Worm (Caenorhabditis elegans): Measurements from ENCODE around the gene F09C6.15.

F09C6.15 gene

DNA sequence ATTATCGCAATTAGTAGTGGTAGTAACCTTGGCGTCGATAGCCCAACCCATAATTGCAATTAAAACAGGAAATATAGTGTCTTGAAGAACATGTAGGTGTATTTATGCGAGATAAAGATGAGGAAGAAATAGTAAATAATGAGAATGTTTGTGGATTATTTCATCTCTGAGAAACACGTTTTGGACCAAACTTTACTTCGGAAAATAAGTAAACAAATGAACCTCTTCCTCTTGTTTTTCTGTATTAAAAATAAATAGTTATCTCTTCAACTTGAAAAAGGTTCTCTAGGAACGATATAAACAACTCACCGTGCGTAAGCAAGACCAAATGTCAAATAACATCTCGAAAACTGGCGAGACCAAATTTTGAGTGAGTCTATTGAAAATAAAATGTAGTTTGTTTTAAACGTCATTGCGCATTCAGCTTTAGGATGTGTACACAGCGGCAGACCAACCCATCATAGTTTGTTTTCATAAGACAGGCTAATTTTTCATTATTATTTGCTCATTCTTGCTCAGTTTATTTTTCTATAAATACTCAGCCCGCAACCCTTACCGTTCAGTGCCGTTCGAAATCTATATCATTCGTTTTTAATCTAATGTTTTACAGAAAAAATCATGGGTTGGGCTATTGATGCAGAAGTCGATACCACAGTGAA lies 11.2 kb upstream of the F09C6.15 start, which contains the start of the genes F09C6.11 and F09C6.12:
Gene F09C6.11 (minus strand): TSS at position 51 of the 659 bp plus-strand sequence.
Gene F09C6.12 (plus strand): TSS at position 609 of the 659 bp plus-strand sequence.
- TF ChIP-seq nhr-12 (tag; optimal IDR thresholded peaks at IDR 0.05) (no peak), lsy-2 (tag; optimal IDR thresholded peaks at IDR 0.05) (no peak), nhr-25 (tag; optimal IDR thresholded peaks at IDR 0.05) (no peak), nhr-23 (tag; optimal IDR thresholded peaks at IDR 0.05) (no peak), nhr-77 (tag; optimal IDR thresholded peaks at IDR 0.05) (no peak), nhr-21 (tag; optimal IDR thresholded peaks at IDR 0.05) (no peak), C34F6.9 (tag; optimal IDR thresholded peaks at IDR 0.05) (no peak), lin-39 (tag; optimal IDR thresholded peaks at IDR 0.05) (no peak), mbf-1 (tag; optimal IDR thresholded peaks at IDR 0.05) (no peak), peb-1 (tag; optimal IDR thresholded peaks at IDR 0.05) (no peak), nhr-11 (tag; optimal IDR thresholded peaks at IDR 0.05) (no peak), gmeb-1 (tag; optimal IDR thresholded peaks at IDR 0.05) (no peak), nhr-237 (tag; optimal IDR thresholded peaks at IDR 0.05) (no peak), unc-55 (GFP tag; optimal IDR thresholded peaks at IDR 0.05) (no peak), ztf-1 (GFP tag; conservative IDR thresholded peaks at IDR 0.05) (no peak), unc-62 (GFP tag; optimal IDR thresholded peaks at IDR 0.05) (no peak), ceh-82 (tag; optimal IDR thresholded peaks at IDR 0.05) (no peak)

DNA sequence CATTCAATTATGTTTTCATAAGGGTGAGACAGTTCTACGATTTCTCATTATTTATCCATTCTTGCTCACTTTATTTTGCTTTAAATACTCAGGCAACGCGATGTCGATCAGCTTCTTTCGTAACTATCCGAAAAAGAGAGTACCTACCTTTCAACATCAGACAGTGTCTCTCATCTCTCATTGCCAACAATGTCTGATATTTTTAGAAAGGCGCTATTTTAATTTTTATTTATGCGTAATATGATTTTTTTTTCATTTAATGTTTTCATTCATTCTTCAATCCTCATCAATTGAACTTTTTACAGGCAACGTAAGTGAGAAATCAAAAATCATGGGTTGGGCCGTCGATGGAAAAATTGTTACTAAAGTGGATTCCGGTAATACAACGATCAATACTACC lies 8.8 kb upstream of the F09C6.15 start, which contains the start of gene F09C6.13:
Gene F09C6.13 (plus strand): TSS at position 301 of the 400 bp plus-strand sequence.
- no peak for TF ChIP-seq nhr-12 (tag; optimal IDR thresholded peaks at IDR 0.05)
- no peak for TF ChIP-seq ceh-16 (tag; optimal IDR thresholded peaks at IDR 0.05)
- TF ChIP-seq nhr-25 (tag; optimal IDR thresholded peaks at IDR 0.05) = no peak
- no peak for TF ChIP-seq F13H6.1 (tag; optimal IDR thresholded peaks at IDR 0.05)
- no peak for TF ChIP-seq nhr-129 (tag; optimal IDR thresholded peaks at IDR 0.05)
- TF ChIP-seq R02D3.7 (tag; optimal IDR thresholded peaks at IDR 0.05) = no peak
- TF ChIP-seq ceh-82 (tag; optimal IDR thresholded peaks at IDR 0.05) = no peak
- no peak for TF ChIP-seq skn-1 (tag; optimal IDR thresholded peaks at IDR 0.05)
- TF ChIP-seq ztf-4 (tag; optimal IDR thresholded peaks at IDR 0.05) = no peak

DNA sequence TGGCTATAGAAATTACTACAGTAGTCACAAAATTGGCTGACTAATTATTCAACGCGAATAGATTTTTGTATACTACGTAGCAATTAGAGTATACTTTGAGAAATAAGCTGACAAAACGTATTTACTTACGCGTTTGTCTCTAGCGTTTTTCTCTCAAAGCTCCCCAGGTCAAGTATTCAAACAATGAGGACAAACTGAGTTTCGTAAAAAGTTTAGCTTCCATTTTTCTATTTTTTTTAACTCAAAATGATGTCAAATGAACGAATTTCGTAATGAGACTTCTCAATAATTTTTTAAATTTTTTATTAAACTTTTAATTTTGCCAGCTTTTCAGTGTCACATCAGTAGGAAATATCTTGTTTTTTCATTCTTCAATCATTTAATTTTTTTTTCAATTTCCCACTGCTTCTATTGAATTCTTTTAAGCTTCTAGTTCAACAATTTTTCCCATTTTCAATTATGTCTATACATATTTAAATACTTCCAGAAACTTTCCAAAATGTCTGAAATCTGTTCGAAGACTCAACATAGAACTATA lies 4.7 kb upstream of the F09C6.15 start, which contains the start of the genes ifas-2 and fbxa-44:
Gene ifas-2 (minus strand): TSS at position 101 of the 538 bp plus-strand sequence.
Gene fbxa-44 (plus strand): TSS at position 488 of the 538 bp plus-strand sequence.
- TF ChIP-seq nhr-237 (tag; optimal IDR thresholded peaks at IDR 0.05) = no peak
- TF ChIP-seq lsy-2 (tag; optimal IDR thresholded peaks at IDR 0.05) = no peak
- TF ChIP-seq aly-2 (tag; optimal IDR thresholded peaks at IDR 0.05) = no peak
- TF ChIP-seq crh-2 (tag; optimal IDR thresholded peaks at IDR 0.05) = no peak
- no peak for TF ChIP-seq lin-11 (tag; optimal IDR thresholded peaks at IDR 0.05)
- TF ChIP-seq sma-3 (GFP tag; optimal IDR thresholded peaks at IDR 0.05) = no peak
- TF ChIP-seq ztf-4 (tag; optimal IDR thresholded peaks at IDR 0.05) = no peak
- no peak for TF ChIP-seq unc-55 (GFP tag; optimal IDR thresholded peaks at IDR 0.05)
- no peak for TF ChIP-seq ceh-16 (tag; optimal IDR thresholded peaks at IDR 0.05)
- TF ChIP-seq Y55F3AM.14 (GFP tag; optimal IDR thresholded peaks at IDR 0.05) = no peak
- TF ChIP-seq mab-5 (tag; optimal IDR thresholded peaks at IDR 0.05) = no peak
- TF ChIP-seq ceh-82 (tag; optimal IDR thresholded peaks at IDR 0.05) = no peak

DNA sequence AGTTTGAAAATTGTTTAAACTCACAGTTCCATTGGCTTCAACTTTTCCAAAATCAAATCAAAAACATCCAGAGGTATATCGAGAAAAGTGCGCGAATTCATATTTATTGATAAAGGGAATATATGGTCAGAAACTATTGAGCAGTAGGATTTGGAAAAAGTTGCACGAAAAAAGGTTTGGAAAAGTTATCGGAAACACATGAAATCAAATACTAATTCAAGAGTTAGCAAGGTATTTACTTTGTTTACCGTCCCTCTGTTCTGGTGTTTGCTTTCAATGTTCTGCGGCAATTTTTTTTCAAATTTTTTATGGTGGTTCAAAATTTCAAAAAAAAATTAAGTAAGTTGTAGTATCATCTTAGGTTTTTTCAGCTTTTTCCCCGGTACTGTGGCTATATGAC lies 5.8 kb downstream of the F09C6.15 start, which contains the start of gene fbxa-45:
Gene fbxa-45 (minus strand): TSS at position 101 of the 400 bp plus-strand sequence.
- no peak for TF ChIP-seq dmd-4 (tag; optimal IDR thresholded peaks at IDR 0.05)
- TF ChIP-seq ztf-4 (tag; optimal IDR thresholded peaks at IDR 0.05) = no peak
- TF ChIP-seq Y55F3AM.14 (GFP tag; optimal IDR thresholded peaks at IDR 0.05) = no peak
- no peak for TF ChIP-seq alr-1 (tag; optimal IDR thresholded peaks at IDR 0.05)
- TF ChIP-seq snpc-4 (tag; optimal IDR thresholded peaks at IDR 0.05) = no peak
- no peak for TF ChIP-seq zag-1 (tag; optimal IDR thresholded peaks at IDR 0.05)

DNA sequence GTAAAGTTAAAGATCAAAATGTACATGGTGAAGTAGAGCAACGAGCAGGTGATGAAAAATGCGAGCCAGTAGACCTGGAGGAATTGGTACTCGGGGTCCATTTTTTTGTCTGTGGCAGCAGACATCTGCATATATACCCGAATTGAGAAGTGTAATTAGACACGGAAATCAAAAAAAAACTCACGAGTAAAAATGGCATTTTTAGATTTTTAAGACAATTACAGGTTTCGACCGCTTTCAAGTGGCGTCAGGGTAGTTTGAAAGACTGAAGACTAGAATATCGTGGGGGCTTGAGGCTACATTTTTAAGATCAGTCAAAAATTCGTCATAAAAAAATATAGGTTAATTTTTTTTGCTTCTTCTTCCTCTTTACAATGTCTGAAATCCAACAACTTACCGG lies 9.2 kb downstream of the F09C6.15 start, which contains the start of gene srd-68:
Gene srd-68 (minus strand): TSS at position 101 of the 400 bp plus-strand sequence.
- TF ChIP-seq skn-1 (tag; optimal IDR thresholded peaks at IDR 0.05) = no peak
- TF ChIP-seq ceh-82 (tag; optimal IDR thresholded peaks at IDR 0.05) = no peak
- TF ChIP-seq F13H6.1 (tag; optimal IDR thresholded peaks at IDR 0.05) = no peak
- no peak for TF ChIP-seq lsy-2 (tag; optimal IDR thresholded peaks at IDR 0.05)
- TF ChIP-seq sem-4 (tag; optimal IDR thresholded peaks at IDR 0.05) = no peak
- TF ChIP-seq lin-11 (tag; optimal IDR thresholded peaks at IDR 0.05) = no peak
- TF ChIP-seq mbf-1 (tag; optimal IDR thresholded peaks at IDR 0.05) = no peak
- TF ChIP-seq unc-55 (GFP tag; optimal IDR thresholded peaks at IDR 0.05) = no peak
- no peak for TF ChIP-seq ama-1 (optimal IDR thresholded peaks at IDR 0.05)
- no peak for TF ChIP-seq nhr-25 (tag; optimal IDR thresholded peaks at IDR 0.05)
- no peak for TF ChIP-seq Y55F3AM.14 (GFP tag; optimal IDR thresholded peaks at IDR 0.05)
- TF ChIP-seq sma-3 (GFP tag; optimal IDR thresholded peaks at IDR 0.05) = no peak
- no peak for TF ChIP-seq lin-39 (tag; optimal IDR thresholded peaks at IDR 0.05)
- no peak for TF ChIP-seq elt-3 (tag; optimal IDR thresholded peaks at IDR 0.05)
- no peak for TF ChIP-seq nhr-23 (tag; optimal IDR thresholded peaks at IDR 0.05)
- no peak for TF ChIP-seq ztf-11 (tag; optimal IDR thresholded peaks at IDR 0.05)
- TF ChIP-seq nhr-10 (tag; optimal IDR thresholded peaks at IDR 0.05) = no peak

Measured in whole organism, L2 larva.